Fruit fly (Drosophila melanogaster) whole organism: ENCODE results near the gene CG3251.

Experiments
- CG8478 ChIP-seq: fragments of >200 bp; optimal IDR thresholded peaks from 2 replicates; lab custom pipeline; 2018; ENCODE audit warnings: inconsistent platforms
- Dll ChIP-seq: fragments of >200 bp; optimal IDR thresholded peaks from 2 replicates; lab custom pipeline; 2017
- EcR ChIP-seq, 2 experiments: fragments of >200 bp; optimal IDR thresholded peaks; 2 replicates each; lab custom pipeline; 2017; ENCODE audit warnings: missing biosample characterization in 2 of 2, missing genetic modification characterization in 2 of 2, missing genetic modification reagents in 2 of 2
- pan ChIP-seq: fragments of >200 bp; optimal IDR thresholded peaks from 2 replicates; lab custom pipeline; 2017
- psq ChIP-seq: fragments of >200 bp; optimal IDR thresholded peaks from 2 replicates; lab custom pipeline; 2017
- usp ChIP-seq: fragments of >200 bp; optimal IDR thresholded peaks from 2 replicates; lab custom pipeline; 2017; ENCODE audit warnings: missing biosample characterization, missing genetic modification characterization, mixed read lengths

DNA sequence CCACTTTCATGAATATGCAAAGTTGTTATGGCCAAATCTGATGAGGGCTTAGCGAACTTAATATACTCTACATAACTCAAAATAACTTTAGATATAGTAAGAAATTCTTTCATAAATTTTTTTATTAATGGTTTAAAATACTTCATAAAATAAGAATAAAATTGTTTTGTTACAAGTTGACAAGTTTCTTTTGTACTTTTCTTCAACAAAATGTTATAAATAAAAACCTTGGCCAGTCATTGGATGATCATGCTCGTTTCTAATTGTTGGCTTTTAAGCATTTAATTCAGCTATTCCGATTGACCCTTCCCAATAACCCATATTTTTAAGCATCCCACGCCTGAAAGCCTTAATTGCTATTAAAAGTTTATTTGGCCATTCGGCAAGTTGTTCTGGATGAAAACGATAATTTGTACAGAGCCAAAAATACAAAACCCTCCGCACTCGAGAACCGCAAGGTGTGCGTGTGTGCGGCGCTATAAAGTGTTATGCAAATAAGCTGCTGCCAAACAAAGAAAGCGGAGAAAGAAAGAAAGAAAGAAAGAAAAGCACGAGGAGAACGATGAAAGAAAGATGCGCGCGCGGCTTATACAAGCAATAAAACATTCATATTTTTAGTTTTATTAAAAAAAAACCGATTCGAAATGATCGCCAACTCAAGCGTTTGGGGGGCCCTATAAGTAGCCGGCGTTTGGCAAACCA lies 39.6 kb downstream of the CG3251 start, which contains the start of gene CG3355:
- no peak for TF ChIP-seq psq (lab: Kevin White, UChicago)
- no peak for TF ChIP-seq pan (lab: Kevin White, UChicago)
- TF ChIP-seq CG8478: no peak
- TF ChIP-seq usp (GFP tag; lab: Kevin White, UChicago): no peak
- TF ChIP-seq Dll (lab: Kevin White, UChicago): no peak
- TF ChIP-seq EcR (GFP tag; optimal IDR thresholded peaks at IDR 0.05; lab: Kevin White, UChicago): no peak
